Fruit fly (Drosophila melanogaster) whole organism, wandering third instar larva: ENCODE measurements around the gene CG17929.

Source experiments
- Abd-B ChIP-seq: fragments of >200 bp; optimal IDR thresholded peaks from 2 replicates; lab custom pipeline; 2017; ENCODE audit warnings: missing biosample characterization, missing genetic modification characterization
- CG32264 ChIP-seq: fragments of 200-800 bp; sonication (Bioruptor generic); optimal IDR thresholded peaks from 2 replicates; lab custom pipeline; 2016; ENCODE audit warnings: missing biosample characterization, missing genetic modification characterization
- CG9705 ChIP-seq: fragments of 200-800 bp; sonication (Bioruptor generic); optimal IDR thresholded peaks from 2 replicates; lab custom pipeline; 2018; ENCODE audit warnings: missing biosample characterization, mild to moderate bottlenecking, missing genetic modification characterization
- CrebA ChIP-seq: fragments of 200-800 bp; sonication (Bioruptor generic); optimal IDR thresholded peaks from 2 replicates; lab custom pipeline; 2016; ENCODE audit warnings: missing biosample characterization, mild to moderate bottlenecking, missing genetic modification characterization, borderline replicate concordance
- Dfd ChIP-seq: fragments of >200 bp; optimal IDR thresholded peaks from 2 replicates; lab custom pipeline; 2017; ENCODE audit warnings: missing biosample characterization, missing genetic modification characterization
- Dif ChIP-seq: fragments of 200-275, 200-300 bp; sonication (Bioruptor generic); optimal IDR thresholded peaks from 2 replicates; lab custom pipeline; 2018; ENCODE audit warnings: missing biosample characterization, missing genetic modification characterization; ENCODE audit not compliant: partially characterized antibody
- GATAd ChIP-seq: sonication (Bioruptor generic); optimal IDR thresholded peaks from 2 replicates; lab custom pipeline; 2016; ENCODE audit warnings: missing biosample characterization, missing genetic modification characterization
- HLH106 ChIP-seq: fragments of 200-800 bp; optimal IDR thresholded peaks from 3 replicates; lab custom pipeline; 2019; ENCODE audit warnings: missing biosample characterization, mild to moderate bottlenecking, missing genetic modification characterization, moderate library complexity
- Hnf4 ChIP-seq: fragments of 200-800 bp; sonication (Bioruptor generic); optimal IDR thresholded peaks from 2 replicates; lab custom pipeline; 2016; ENCODE audit warnings: missing biosample characterization, mild to moderate bottlenecking, missing genetic modification characterization
- Hr78 ChIP-seq: fragments of >200 bp; optimal IDR thresholded peaks from 2 replicates; lab custom pipeline; 2017; ENCODE audit warnings: missing biosample characterization, missing genetic modification characterization
- Hr83 ChIP-seq: fragments of 200-300 bp; sonication (Bioruptor generic); optimal IDR thresholded peaks from 2 replicates; lab custom pipeline; 2016; ENCODE audit warnings: missing biosample characterization, mild to moderate bottlenecking, missing genetic modification characterization, moderate library complexity; ENCODE audit not compliant: poor library complexity, severe bottlenecking
- Jra ChIP-seq: sonication (Bioruptor generic); optimal IDR thresholded peaks from 2 replicates; lab custom pipeline; 2016; ENCODE audit warnings: missing biosample characterization, missing genetic modification characterization
- Mio ChIP-seq: sonication (Bioruptor generic); optimal IDR thresholded peaks from 2 replicates; lab custom pipeline; 2016; ENCODE audit warnings: missing biosample characterization, missing genetic modification characterization
- Myc ChIP-seq: fragments of >200 bp; optimal IDR thresholded peaks from 2 replicates; lab custom pipeline; 2017
- N ChIP-seq: fragments of >200 bp; optimal IDR thresholded peaks from 2 replicates; lab custom pipeline; 2018; ENCODE audit warnings: missing biosample characterization, missing external identifiers, missing genetic modification characterization
- OdsH ChIP-seq: fragments of 200-800 bp; sonication (Bioruptor generic); optimal IDR thresholded peaks from 2 replicates; lab custom pipeline; 2016; ENCODE audit warnings: missing biosample characterization, mild to moderate bottlenecking, missing genetic modification characterization
- Rel ChIP-seq, 2 experiments: fragments of 200-800 bp; sonication (Bioruptor generic) in 1 of 2; optimal IDR thresholded peaks; 2 replicates in 1 of 2; 3 replicates in 1 of 2; lab custom pipeline; 2016 to 2019; ENCODE audit warnings: mild to moderate bottlenecking in 2 of 2, missing biosample characterization in 2 of 2, missing genetic modification characterization in 2 of 2, moderate library complexity in 1 of 2
- Sp1 ChIP-seq: fragments of 200-800 bp; sonication (Bioruptor generic); optimal IDR thresholded peaks from 3 replicates; lab custom pipeline; 2019; ENCODE audit warnings: missing biosample characterization, mild to moderate bottlenecking, missing genetic modification characterization, moderate library complexity
- Vsx2 ChIP-seq: fragments of 200-300, 225-300 bp; sonication (Bioruptor generic); optimal IDR thresholded peaks from 2 replicates; lab custom pipeline; 2018; ENCODE audit warnings: missing biosample characterization, missing genetic modification characterization; ENCODE audit not compliant: partially characterized antibody
- br ChIP-seq: fragments of 200-800 bp; sonication (Bioruptor generic); optimal IDR thresholded peaks from 2 replicates; lab custom pipeline; 2016; ENCODE audit warnings: missing biosample characterization, missing genetic modification characterization
- brk ChIP-seq: fragments of 200-800 bp; sonication (Bioruptor generic); optimal IDR thresholded peaks from 2 replicates; lab custom pipeline; 2016; ENCODE audit warnings: missing biosample characterization, mild to moderate bottlenecking, missing genetic modification characterization
- dl ChIP-seq, 2 experiments: fragments of 175-275, 200-275 bp in 1 of 2; fragments of 200-275 bp in 1 of 2; sonication (Bioruptor generic); optimal IDR thresholded peaks; lab custom pipeline; 2018; ENCODE audit warnings: mild to moderate bottlenecking in 2 of 2, missing biosample characterization in 2 of 2, missing genetic modification characterization in 2 of 2, moderate library complexity in 2 of 2; ENCODE audit not compliant: partially characterized antibody in 2 of 2, insufficient read depth in 1 of 2
- dmrt93B ChIP-seq: fragments of 200-800 bp; sonication (Bioruptor generic); optimal IDR thresholded peaks from 2 replicates; lab custom pipeline; 2018; ENCODE audit warnings: missing biosample characterization, mild to moderate bottlenecking, missing genetic modification characterization
- dsf ChIP-seq: sonication (Bioruptor generic); optimal IDR thresholded peaks from 2 replicates; lab custom pipeline; 2016; ENCODE audit warnings: missing biosample characterization, missing genetic modification characterization, borderline replicate concordance
- ey ChIP-seq: fragments of 200-800 bp; sonication (Bioruptor generic); optimal IDR thresholded peaks from 2 replicates; lab custom pipeline; 2016; ENCODE audit warnings: missing biosample characterization, missing genetic modification characterization
- foxo ChIP-seq, 2 experiments: fragments of 200-800 bp; sonication (Bioruptor generic); optimal IDR thresholded peaks; 2 replicates in 1 of 2; 3 replicates in 1 of 2; lab custom pipeline; 2016 to 2017; ENCODE audit warnings: missing biosample characterization in 2 of 2, missing genetic modification characterization in 2 of 2
- fru ChIP-seq: fragments of 200-800 bp; sonication (Bioruptor generic); optimal IDR thresholded peaks from 3 replicates; lab custom pipeline; 2016; ENCODE audit warnings: missing biosample characterization, mild to moderate bottlenecking, missing genetic modification characterization
- h ChIP-seq: fragments of 200-800 bp; sonication (Bioruptor generic); optimal IDR thresholded peaks from 3 replicates; lab custom pipeline; 2016; ENCODE audit warnings: missing biosample characterization, mild to moderate bottlenecking, missing genetic modification characterization
- jim ChIP-seq: fragments of 175-275, 200-325 bp; sonication (Bioruptor generic); optimal IDR thresholded peaks from 2 replicates; lab custom pipeline; 2016; ENCODE audit warnings: missing biosample characterization, mild to moderate bottlenecking, missing genetic modification characterization
- lola ChIP-seq: fragments of >200 bp; optimal IDR thresholded peaks from 2 replicates; lab custom pipeline; 2017; ENCODE audit warnings: missing biosample characterization, missing genetic modification characterization
- pan ChIP-seq: fragments of >200 bp; optimal IDR thresholded peaks from 2 replicates; lab custom pipeline; 2017
- psq ChIP-seq: fragments of 200-800 bp; sonication (Bioruptor generic); optimal IDR thresholded peaks from 3 replicates; lab custom pipeline; 2017; ENCODE audit warnings: missing biosample characterization, mild to moderate bottlenecking, missing genetic modification characterization, moderate library complexity
- rgr ChIP-seq: fragments of 200-800 bp; sonication (Bioruptor generic); optimal IDR thresholded peaks from 3 replicates; lab custom pipeline; 2016; ENCODE audit warnings: missing biosample characterization, mild to moderate bottlenecking, missing genetic modification characterization
- sage ChIP-seq: fragments of 200-800 bp; sonication (Bioruptor generic); optimal IDR thresholded peaks from 2 replicates; lab custom pipeline; 2016; ENCODE audit warnings: missing biosample characterization, mild to moderate bottlenecking, missing genetic modification characterization
- sv ChIP-seq: fragments of 200-800 bp; sonication (Bioruptor generic); optimal IDR thresholded peaks from 3 replicates; lab custom pipeline; 2016; ENCODE audit warnings: missing biosample characterization, missing genetic modification characterization
- tai ChIP-seq: sonication (Bioruptor generic); optimal IDR thresholded peaks from 2 replicates; lab custom pipeline; 2016; ENCODE audit warnings: missing biosample characterization, missing genetic modification characterization
- usp ChIP-seq: fragments of >200 bp; optimal IDR thresholded peaks from 2 replicates; lab custom pipeline; 2017; ENCODE audit warnings: missing biosample characterization, missing genetic modification characterization
- woc ChIP-seq: sonication (Bioruptor generic); optimal IDR thresholded peaks from 2 replicates; lab custom pipeline; 2016; ENCODE audit warnings: missing biosample characterization, mild to moderate bottlenecking, missing genetic modification characterization

The CG17929 gene

dm6 chr3R:16281033-16281680, 44.1 kb upstream of the CG17929 start:
- TF ChIP-seq HLH106 (tag; lab: Kevin White, UChicago) (no peak), brk (GFP tag; lab: Kevin White, UChicago) (peak; percentile 9), sage (GFP tag; lab: Kevin White, UChicago) (no peak), sv (no peak), h (no peak), GATAd (no peak), dsf (no peak), Hr78 (GFP tag; lab: Kevin White, UChicago) (no peak), N (GFP tag; lab: Kevin White, UChicago) (no peak), ey (GFP tag; lab: Kevin White, UChicago) (no peak), lola (GFP tag; lab: Kevin White, UChicago) (no peak), Sp1 (GFP tag; lab: Kevin White, UChicago) (no peak), Abd-B (GFP tag; lab: Kevin White, UChicago) (no peak), tai (no peak), Dif (GFP tag; lab: Kevin White, UChicago) (peak; percentile 37), Mio (no peak), dmrt93B (GFP tag; lab: Kevin White, UChicago) (no peak), Hnf4 (GFP tag; lab: Kevin White, UChicago) (no peak), br (GFP tag; lab: Kevin White, UChicago) (no peak), Hr83 (no peak), CG32264 (GFP tag; lab: Kevin White, UChicago) (no peak), rgr (GFP tag; lab: Kevin White, UChicago) (no peak), Jra (GFP tag; lab: Kevin White, UChicago) (no peak), woc (GFP tag; lab: Kevin White, UChicago) (no peak), psq (peak; percentile 87), jim (GFP tag; lab: Kevin White, UChicago) (no peak), usp (GFP tag; lab: Kevin White, UChicago) (no peak), Vsx2 (GFP tag; lab: Kevin White, UChicago) (peak; percentile 71), Rel (GFP tag; optimal IDR thresholded peaks at IDR 0.05; lab: Kevin White, UChicago) (no peak), Rel (tag; optimal IDR thresholded peaks at IDR 0.05; lab: Kevin White, UChicago) (peak; percentile 63), CrebA (GFP tag; lab: Kevin White, UChicago) (no peak), Myc (lab: Kevin White, UChicago) (no peak), foxo (GFP tag; optimal IDR thresholded peaks at IDR 0.05; lab: Kevin White, UChicago) (no peak), dl (GFP tag; optimal IDR thresholded peaks at IDR 0.05; lab: Kevin White, UChicago; ENCODE audit: insufficient read depth in 1 of 2, partially characterized antibody in 2 of 2) (peak in 1 of 2 experiments; percentile 42), Dfd (GFP tag; lab: Kevin White, UChicago) (no peak)

dm6 chr3R:16282080-16282690, 43.1 kb upstream of the CG17929 start:
- TF ChIP-seq fru (GFP tag; lab: Kevin White, UChicago): peak; percentile 10
- peak; percentile 46 for TF ChIP-seq Jra (GFP tag; lab: Kevin White, UChicago)
- TF ChIP-seq Hnf4 (GFP tag; lab: Kevin White, UChicago): peak; percentile 62
- peak; percentile 27 for TF ChIP-seq psq
- TF ChIP-seq dl (GFP tag; optimal IDR thresholded peaks at IDR 0.05; lab: Kevin White, UChicago; ENCODE audit: insufficient read depth in 1 of 2, partially characterized antibody in 2 of 2): no peak
- peak; percentile 59 for TF ChIP-seq OdsH
- peak; percentile 23 for TF ChIP-seq br (GFP tag; lab: Kevin White, UChicago)
- TF ChIP-seq tai: peak; percentile 74
- peak; percentile 10 for TF ChIP-seq HLH106 (tag; lab: Kevin White, UChicago)
- TF ChIP-seq foxo (GFP tag; optimal IDR thresholded peaks at IDR 0.05; lab: Kevin White, UChicago): peak in 1 of 2 experiments; percentile 27
- TF ChIP-seq Abd-B (GFP tag; lab: Kevin White, UChicago): no peak
- TF ChIP-seq jim (GFP tag; lab: Kevin White, UChicago): peak; percentile 80
- peak; percentile 18 for TF ChIP-seq dmrt93B (GFP tag; lab: Kevin White, UChicago)
- TF ChIP-seq Hr83: peak; percentile 60
- TF ChIP-seq CG9705 (GFP tag; lab: Kevin White, UChicago): no peak
- no peak for TF ChIP-seq sv
- TF ChIP-seq h: peak; percentile 55
- TF ChIP-seq pan (lab: Kevin White, UChicago): no peak
- TF ChIP-seq rgr (GFP tag; lab: Kevin White, UChicago): peak; percentile 55
- TF ChIP-seq brk (GFP tag; lab: Kevin White, UChicago): no peak
- no peak for TF ChIP-seq Dif (GFP tag; lab: Kevin White, UChicago)
- no peak for TF ChIP-seq Rel (GFP tag; optimal IDR thresholded peaks at IDR 0.05; lab: Kevin White, UChicago)
- peak; percentile 67 for TF ChIP-seq Rel (tag; optimal IDR thresholded peaks at IDR 0.05; lab: Kevin White, UChicago)
- TF ChIP-seq, all 38 proteins: peak for 15
